Fruit fly (Drosophila melanogaster) whole organism, embryonic: ENCODE results near the gene CG13603.

Experiments used
- BEAF-32 ChIP-seq: fragments of 200-800 bp; sonication (Bioruptor generic); optimal IDR thresholded peaks from 3 replicates; lab custom pipeline; 2017; ENCODE audit warnings: missing biosample characterization, missing genetic modification characterization, mild to moderate bottlenecking, moderate library complexity, missing genetic modification reagents
- C15 ChIP-seq: fragments of 200-800 bp; sonication (Bioruptor generic); IDR thresholded peaks from 3 replicates; pipeline ENCODE4 v1.3.6; 2022; ENCODE audit warnings: missing biosample characterization, missing genetic modification characterization
- CG1024 ChIP-seq: fragments of 200-800 bp; sonication (Bioruptor generic); IDR thresholded peaks from 2 replicates; pipeline ENCODE4 v1.3.6; 2022; ENCODE audit warnings: missing biosample characterization, missing genetic modification characterization
- CG10543 ChIP-seq: fragments of 200-800 bp; sonication (Bioruptor generic); optimal IDR thresholded peaks from 3 replicates; lab custom pipeline; 2017; ENCODE audit warnings: missing biosample characterization, mild to moderate bottlenecking, missing genetic modification characterization, moderate library complexity
- CG11085 ChIP-seq: fragments of 200-800 bp; sonication (Bioruptor generic); IDR thresholded peaks from 2 replicates; pipeline ENCODE4 v1.3.6; 2022; ENCODE audit warnings: missing biosample characterization, missing genetic modification characterization
- CG12391 ChIP-seq: fragments of 200-800 bp; sonication (Bioruptor generic); optimal IDR thresholded peaks from 3 replicates; lab custom pipeline; 2018; ENCODE audit warnings: missing biosample characterization, mild to moderate bottlenecking, missing genetic modification characterization, moderate library complexity
- CG14710 ChIP-seq: fragments of 200-800 bp; sonication (Bioruptor generic); optimal IDR thresholded peaks from 3 replicates; lab custom pipeline; 2019; ENCODE audit warnings: missing biosample characterization, mild to moderate bottlenecking, missing genetic modification characterization, moderate library complexity
- CG2875 ChIP-seq: fragments of 200-800 bp; sonication (Bioruptor generic); optimal IDR thresholded peaks from 2 replicates; lab custom pipeline; 2017; ENCODE audit warnings: missing biosample characterization, mild to moderate bottlenecking, missing genetic modification characterization, missing genetic modification reagents
- CG3065 ChIP-seq: fragments of 200-800 bp; sonication (Bioruptor generic); optimal IDR thresholded peaks from 2 replicates; lab custom pipeline; 2016; ENCODE audit warnings: missing biosample characterization, missing genetic modification characterization
- CG32532 ChIP-seq: fragments of 200-800 bp; sonication (Bioruptor generic); IDR thresholded peaks from 2 replicates; pipeline ENCODE4 v1.3.6; 2022; ENCODE audit warnings: missing biosample characterization, missing genetic modification characterization
- CG34376 ChIP-seq: fragments of 200-800 bp; sonication (Bioruptor generic); optimal IDR thresholded peaks from 2 replicates; lab custom pipeline; 2018; ENCODE audit warnings: missing biosample characterization, mild to moderate bottlenecking, missing genetic modification characterization
- CG34422 ChIP-seq: fragments of 200-800 bp; sonication (Bioruptor generic); IDR thresholded peaks from 3 replicates; pipeline ENCODE4 v1.3.6; 2022; ENCODE audit warnings: missing biosample characterization, missing genetic modification characterization
- CG3726 ChIP-seq: fragments of 200-800 bp; sonication (Bioruptor generic); IDR thresholded peaks from 3 replicates; pipeline ENCODE4, ENCODE4 v1.3.6; 2022; ENCODE audit warnings: missing biosample characterization, missing genetic modification characterization
- CG4360 ChIP-seq: fragments of 200-800 bp; sonication (Bioruptor generic); IDR thresholded peaks from 2 replicates; pipeline ENCODE4 v1.3.6; 2022; ENCODE audit warnings: missing biosample characterization, missing genetic modification characterization
- CG4707 ChIP-seq: fragments of 200-800 bp; sonication (Bioruptor generic); optimal IDR thresholded peaks from 2 replicates; lab custom pipeline; 2018; ENCODE audit warnings: missing biosample characterization, mild to moderate bottlenecking, missing genetic modification characterization, moderate library complexity
- CG6683 ChIP-seq: fragments of 200-800 bp; sonication (Bioruptor generic); optimal IDR thresholded peaks from 2 replicates; lab custom pipeline; 2017; ENCODE audit warnings: missing biosample characterization, mild to moderate bottlenecking, missing genetic modification characterization, missing genetic modification reagents
- CG7556 ChIP-seq: fragments of 200-800 bp; sonication (Bioruptor generic); optimal IDR thresholded peaks from 2 replicates; lab custom pipeline; 2017; ENCODE audit warnings: missing biosample characterization, mild to moderate bottlenecking, missing genetic modification characterization
- D ChIP-seq, 2 experiments: fragments of 200-800 bp in 1 of 2; fragments of >200 bp in 1 of 2; sonication (Bioruptor generic) in 1 of 2; optimal IDR thresholded peaks; 2 replicates in 1 of 2; 3 replicates in 1 of 2; lab custom pipeline; 2017; ENCODE audit warnings: mild to moderate bottlenecking in 1 of 2, missing biosample characterization in 1 of 2, missing genetic modification characterization in 1 of 2, missing genetic modification reagents in 1 of 2
- Dbx ChIP-seq: fragments of 200-800 bp; sonication (Bioruptor generic); IDR thresholded peaks from 3 replicates; pipeline ENCODE4 v1.3.6; 2022; ENCODE audit warnings: missing biosample characterization, missing genetic modification characterization
- Eip74EF ChIP-seq, 2 experiments: fragments of 200-800 bp in 1 of 2; fragments of >200 bp in 1 of 2; sonication (Bioruptor generic) in 1 of 2; optimal IDR thresholded peaks; 2 replicates each; lab custom pipeline; 2017 to 2019; ENCODE audit warnings: missing biosample characterization in 2 of 2, missing genetic modification characterization in 2 of 2, mild to moderate bottlenecking in 1 of 2, moderate library complexity in 1 of 2
- Gsc ChIP-seq: fragments of 200-800 bp; sonication (Bioruptor generic); IDR thresholded peaks from 2 replicates; pipeline ENCODE4 v1.3.6; 2022; ENCODE audit warnings: missing biosample characterization, missing genetic modification characterization
- Hmr ChIP-seq: fragments of 200-800 bp; sonication (Bioruptor generic); optimal IDR thresholded peaks from 3 replicates; lab custom pipeline; 2017; ENCODE audit warnings: mild to moderate bottlenecking, missing biosample characterization, missing genetic modification reagents, missing genetic modification characterization
- Hr78 ChIP-seq, 2 experiments: fragments of 200-800 bp in 1 of 2; fragments of >200 bp in 1 of 2; sonication (Bioruptor generic) in 1 of 2; optimal IDR thresholded peaks; 2 replicates each; lab custom pipeline; 2017 to 2019; ENCODE audit warnings: missing biosample characterization in 2 of 2, missing genetic modification characterization in 2 of 2, mild to moderate bottlenecking in 1 of 2, moderate library complexity in 1 of 2
- Lpt ChIP-seq: fragments of >200 bp; optimal IDR thresholded peaks from 2 replicates; lab custom pipeline; 2018; ENCODE audit warnings: missing biosample characterization, missing genetic modification characterization
- NFAT ChIP-seq: fragments of 200-800 bp; sonication (Bioruptor generic); IDR thresholded peaks from 2 replicates; pipeline ENCODE4 v1.3.6; 2022; ENCODE audit warnings: missing biosample characterization, missing genetic modification characterization
- Optix ChIP-seq: fragments of 200-800 bp; sonication (Bioruptor generic); IDR thresholded peaks from 3 replicates; pipeline ENCODE4 v1.3.6; 2022; ENCODE audit warnings: missing biosample characterization, missing genetic modification characterization
- Sox102F ChIP-seq: fragments of 200-800 bp; sonication (Bioruptor generic); optimal IDR thresholded peaks from 2 replicates; lab custom pipeline; 2018; ENCODE audit warnings: missing biosample characterization, mild to moderate bottlenecking, missing genetic modification characterization, moderate library complexity
- Xrp1 ChIP-seq: fragments of 200-800 bp; sonication (Bioruptor generic); IDR thresholded peaks from 2 replicates; pipeline ENCODE4 v1.3.6; 2022; ENCODE audit warnings: missing biosample characterization, missing genetic modification characterization
- YL-1 ChIP-seq: fragments of 200-800 bp; sonication (Bioruptor generic); optimal IDR thresholded peaks from 3 replicates; lab custom pipeline; 2017; ENCODE audit warnings: missing biosample characterization, mild to moderate bottlenecking, missing genetic modification characterization
- amos ChIP-seq: fragments of 200-800 bp; sonication (Bioruptor generic); IDR thresholded peaks from 2 replicates; pipeline ENCODE4 v1.3.6; 2022; ENCODE audit warnings: missing biosample characterization, missing genetic modification characterization; ENCODE audit not compliant: partially characterized antibody
- ap ChIP-seq: fragments of 200-800 bp; sonication (Bioruptor generic); IDR thresholded peaks from 2 replicates; pipeline ENCODE4 v1.3.6; 2022; ENCODE audit warnings: missing biosample characterization, missing genetic modification characterization
- bigmax ChIP-seq: fragments of 200-800 bp; sonication (Bioruptor generic); optimal IDR thresholded peaks from 2 replicates; lab custom pipeline; 2018; ENCODE audit warnings: missing biosample characterization, mild to moderate bottlenecking, missing genetic modification characterization
- crp ChIP-seq, 2 experiments: fragments of 200-800 bp; sonication (Bioruptor generic); optimal IDR thresholded peaks; 2 replicates in 1 of 2; 3 replicates in 1 of 2; lab custom pipeline; 2017; ENCODE audit warnings: missing biosample characterization in 2 of 2, missing genetic modification characterization in 2 of 2, mild to moderate bottlenecking in 1 of 2, moderate library complexity in 1 of 2
- fd96Cb ChIP-seq: fragments of 200-800 bp; sonication (Bioruptor generic); optimal IDR thresholded peaks from 2 replicates; lab custom pipeline; 2018; ENCODE audit warnings: missing biosample characterization, mild to moderate bottlenecking, missing genetic modification characterization, moderate library complexity
- gce ChIP-seq: fragments of 200-800 bp; sonication (Bioruptor generic); IDR thresholded peaks from 3 replicates; pipeline ENCODE4 v1.3.6; 2022; ENCODE audit warnings: missing biosample characterization, missing genetic modification characterization
- gcm2 ChIP-seq: fragments of 200-800 bp; sonication (Bioruptor generic); optimal IDR thresholded peaks from 2 replicates; lab custom pipeline; 2016; ENCODE audit warnings: missing biosample characterization, missing genetic modification characterization
- gt ChIP-seq: fragments of 200-800 bp; sonication (Bioruptor generic); IDR thresholded peaks from 2 replicates; pipeline ENCODE4 v1.3.6; 2022; ENCODE audit warnings: missing biosample characterization, missing genetic modification characterization
- h ChIP-seq: fragments of >200 bp; optimal IDR thresholded peaks from 2 replicates; lab custom pipeline; 2017
- ham ChIP-seq: fragments of 200-800 bp; sonication (Bioruptor generic); IDR thresholded peaks from 2 replicates; pipeline ENCODE4 v1.3.6; 2022; ENCODE audit warnings: missing biosample characterization, missing genetic modification characterization
- kah ChIP-seq: fragments of 200-800 bp; sonication (Bioruptor generic); optimal IDR thresholded peaks from 2 replicates; lab custom pipeline; 2018; ENCODE audit warnings: missing biosample characterization, mild to moderate bottlenecking, missing genetic modification characterization
- nau ChIP-seq: fragments of 200-800 bp; sonication (Bioruptor generic); optimal IDR thresholded peaks from 3 replicates; lab custom pipeline; 2017; ENCODE audit warnings: missing biosample characterization, mild to moderate bottlenecking, missing genetic modification characterization, missing genetic modification reagents
- pros ChIP-seq: fragments of 200-800 bp; sonication (Bioruptor generic); optimal IDR thresholded peaks from 3 replicates; lab custom pipeline; 2019; ENCODE audit warnings: missing biosample characterization, mild to moderate bottlenecking, missing genetic modification characterization, moderate library complexity
- rib ChIP-seq: fragments of 200-800 bp; sonication (Bioruptor generic); IDR thresholded peaks from 2 replicates; pipeline ENCODE4 v1.3.6; 2022; ENCODE audit warnings: missing biosample characterization, missing genetic modification characterization
- tll ChIP-seq, 2 experiments: fragments of 200-800 bp in 1 of 2; fragments of >200 bp in 1 of 2; sonication (Bioruptor generic) in 1 of 2; optimal IDR thresholded peaks; 2 replicates each; lab custom pipeline; 2017 to 2019; ENCODE audit warnings: missing biosample characterization in 2 of 2, missing genetic modification characterization in 2 of 2, mild to moderate bottlenecking in 1 of 2, moderate library complexity in 1 of 2
- usp ChIP-seq: fragments of >200 bp; optimal IDR thresholded peaks from 2 replicates; lab custom pipeline; 2017; ENCODE audit warnings: missing biosample characterization, missing genetic modification characterization
- vnd ChIP-seq: fragments of 200-800 bp; sonication (Bioruptor generic); IDR thresholded peaks from 3 replicates; pipeline ENCODE4 v1.3.6; 2022; ENCODE audit warnings: missing biosample characterization, missing genetic modification characterization; ENCODE audit not compliant: partially characterized antibody
- z ChIP-seq: fragments of 200-800 bp; sonication (Bioruptor generic); IDR thresholded peaks from 3 replicates; pipeline ENCODE4 v1.3.6; 2022; ENCODE audit warnings: missing biosample characterization, missing genetic modification characterization
- zen2 ChIP-seq: fragments of 200-800 bp; sonication (Bioruptor generic); IDR thresholded peaks from 3 replicates; pipeline ENCODE4 v1.3.6; 2022; ENCODE audit warnings: missing biosample characterization, missing genetic modification characterization; ENCODE audit not compliant: partially characterized antibody

CG13603 gene

dm6 chr3R:24010637-24011214, 24.4 kb upstream of the CG13603 start (continued):
- TF ChIP-seq D (optimal IDR thresholded peaks at IDR 0.05; lab: Kevin White, UChicago) (no peak), D (GFP tag; optimal IDR thresholded peaks at IDR 0.05; lab: Kevin White, UChicago) (no peak), Dbx (GFP tag; lab: Robert Waterston, UW) (peak; percentile 83), fd96Cb (peak; percentile 26), Lpt (GFP tag; lab: Kevin White, UChicago) (no peak), nau (GFP tag; lab: Kevin White, UChicago) (no peak), YL-1 (GFP tag; lab: Kevin White, UChicago) (no peak), CG14710 (no peak), CG11085 (peak; percentile 28; the same call in 1 of the 2 replicates), BEAF-32 (GFP tag; lab: Kevin White, UChicago) (no peak), C15 (GFP tag; lab: Robert Waterston, UW) (peak; percentile 64; the same call in 1 of the 3 replicates), tll (GFP tag; optimal IDR thresholded peaks at IDR 0.05; lab: Kevin White, UChicago) (no peak), Xrp1 (GFP tag; lab: Robert Waterston, UW) (peak; percentile 65; the same call in 1 of the 2 replicates), CG1024 (GFP tag; lab: Robert Waterston, UW) (no peak), Hmr (GFP tag; lab: Kevin White, UChicago) (peak; percentile 74), h (lab: Kevin White, UChicago) (no peak), CG7556 (GFP tag; lab: Kevin White, UChicago) (peak; percentile 75), z (GFP tag; lab: Robert Waterston, UW) (no peak), Gsc (GFP tag; lab: Robert Waterston, UW) (no peak), Sox102F (GFP tag; lab: Kevin White, UChicago) (peak; percentile 73), CG32532 (GFP tag; lab: Robert Waterston, UW) (peak; percentile 78; the same call in 1 of the 2 replicates), amos (no peak), Hr78 (GFP tag; optimal IDR thresholded peaks at IDR 0.05; lab: Kevin White, UChicago) (peak in 1 of 2 experiments; percentile 43), CG3726 (0 out of 3 replicates have a peak, but pooled peaks have one; percentile 56), crp (GFP tag; optimal IDR thresholded peaks at IDR 0.05; lab: Kevin White, UChicago) (no peak), gcm2 (GFP tag; lab: Kevin White, UChicago) (no peak), CG2875 (GFP tag; lab: Kevin White, UChicago) (no peak), Optix (GFP tag; lab: Robert Waterston, UW) (no peak), zen2 (no peak), CG34422 (GFP tag; lab: Robert Waterston, UW) (0 out of 3 replicates have a peak, but pooled peaks have one; percentile 37), CG34376 (GFP tag; lab: Kevin White, UChicago) (no peak), kah (no peak), bigmax (GFP tag; lab: Kevin White, UChicago) (no peak), gt (GFP tag; lab: Robert Waterston, UW) (no peak), CG10543 (GFP tag; lab: Kevin White, UChicago) (no peak), usp (GFP tag; lab: Kevin White, UChicago) (no peak), CG4360 (GFP tag; lab: Robert Waterston, UW) (no peak), vnd (GFP tag; lab: Robert Waterston, UW) (no peak), ap (GFP tag; lab: Robert Waterston, UW) (peak; percentile 35; the same call in 1 of the 2 replicates), ham (GFP tag; lab: Robert Waterston, UW) (no peak), CG12391 (peak; percentile 67), pros (no peak), CG6683 (peak; percentile 22), gce (peak; percentile 21; the same call in 1 of the 3 replicates), NFAT (GFP tag; lab: Robert Waterston, UW) (no peak), rib (0 out of 2 replicates have a peak, but pooled peaks have one; percentile 63), Eip74EF (GFP tag; optimal IDR thresholded peaks at IDR 0.05; lab: Kevin White, UChicago) (peak in 1 of 2 experiments; percentile 36), CG3065 (GFP tag; lab: Kevin White, UChicago) (no peak), CG4707 (GFP tag; lab: Kevin White, UChicago) (no peak)
